Fruit fly (Drosophila melanogaster) whole organism: ENCODE data around the gene Arp8.

Experiments used
- CG8478 ChIP-seq: fragments of >200 bp; optimal IDR thresholded peaks from 2 replicates; lab custom pipeline; 2018; ENCODE audit warnings: inconsistent platforms
- Dll ChIP-seq: fragments of >200 bp; optimal IDR thresholded peaks from 2 replicates; lab custom pipeline; 2017
- EcR ChIP-seq, 2 experiments: fragments of >200 bp; optimal IDR thresholded peaks; 2 replicates each; lab custom pipeline; 2017; ENCODE audit warnings: missing biosample characterization in 2 of 2, missing genetic modification characterization in 2 of 2, missing genetic modification reagents in 2 of 2
- pan ChIP-seq: fragments of >200 bp; optimal IDR thresholded peaks from 2 replicates; lab custom pipeline; 2017
- psq ChIP-seq: fragments of >200 bp; optimal IDR thresholded peaks from 2 replicates; lab custom pipeline; 2017
- usp ChIP-seq: fragments of >200 bp; optimal IDR thresholded peaks from 2 replicates; lab custom pipeline; 2017; ENCODE audit warnings: missing biosample characterization, missing genetic modification characterization, mixed read lengths

dm6 chrX:17836420-17836932 is 24.1 kb downstream of the Arp8 start:
- TF ChIP-seq CG8478 (lab: Kevin White, UChicago) = no peak
- no peak for TF ChIP-seq usp (GFP tag; lab: Kevin White, UChicago)
- no peak for TF ChIP-seq pan (lab: Kevin White, UChicago)
- no peak for TF ChIP-seq Dll (lab: Kevin White, UChicago)
- no peak for TF ChIP-seq EcR (GFP tag; optimal IDR thresholded peaks at IDR 0.05; lab: Kevin White, UChicago)
- no peak for TF ChIP-seq psq
